Worm (Caenorhabditis elegans) whole organism, L4 larva: ENCODE measurements around the gene C46F11.5.

Source experiments
- ama-1 ChIP-seq: fragments of 150-350 bp; optimal IDR thresholded peaks from 2 replicates; lab custom pipeline; 2014; ENCODE audit warnings: inconsistent platforms, mixed read lengths
- nhr-11 ChIP-seq: fragments of 150-350 bp; optimal IDR thresholded peaks from 2 replicates; lab custom pipeline; 2014; ENCODE audit warnings: missing biosample characterization, missing genetic modification characterization
- skn-1 ChIP-seq: fragments of 150-350 bp; optimal IDR thresholded peaks from 2 replicates; lab custom pipeline; 2014; ENCODE audit warnings: missing biosample characterization, missing genetic modification characterization

DNA sequence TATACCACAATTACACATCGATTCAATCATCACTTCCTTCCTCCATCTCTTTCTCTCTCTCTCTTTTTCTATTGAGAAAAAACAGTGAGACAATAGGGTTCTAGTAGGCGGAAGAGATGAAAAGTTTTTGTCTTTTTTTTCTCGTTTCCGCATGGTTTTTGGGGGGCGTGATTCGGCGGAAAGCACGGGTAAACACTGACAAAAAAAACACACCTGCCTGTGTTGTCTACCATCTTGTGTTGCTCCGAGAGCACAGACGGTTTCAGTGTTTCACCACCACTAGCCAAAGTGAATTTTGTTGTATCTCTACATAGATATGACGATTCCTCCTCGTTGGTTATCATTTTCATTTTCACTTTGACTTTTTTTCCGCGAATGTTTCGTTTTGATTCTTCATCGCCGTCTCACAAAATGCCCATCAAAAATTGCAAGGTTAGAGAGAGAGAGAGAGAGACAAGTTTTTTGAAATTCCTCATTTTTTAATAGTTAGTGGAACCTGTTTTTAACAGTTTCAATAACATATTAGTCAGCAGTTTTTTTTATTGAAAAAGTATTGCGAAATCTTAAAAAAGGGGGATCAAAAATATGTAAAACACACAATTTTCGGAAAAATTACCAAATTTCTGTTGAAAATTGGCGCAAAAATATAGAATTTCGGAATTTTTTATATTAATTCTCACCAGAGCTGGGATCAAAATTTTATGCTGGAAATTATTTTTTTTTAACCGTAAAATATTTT is 20.0 kb downstream of the C46F11.5 start:
- no peak for TF ChIP-seq nhr-11 (tag; lab: Kevin White, UChicago)
- TF ChIP-seq skn-1 (tag; lab: Kevin White, UChicago), result no peak
- TF ChIP-seq ama-1, result no peak
